Fruit fly (Drosophila melanogaster) whole organism, embryonic: Measurements from ENCODE around the gene CG43064.

Experiments
- ATbp ChIP-seq: fragments of 200-800 bp; sonication (Bioruptor generic); optimal IDR thresholded peaks from 2 replicates; lab custom pipeline; 2017; ENCODE audit warnings: missing biosample characterization, mild to moderate bottlenecking, missing genetic modification characterization, missing genetic modification reagents
- Adf1 ChIP-seq: fragments of 200-800 bp; sonication (Bioruptor generic); IDR thresholded peaks from 2 replicates; pipeline ENCODE4 v1.3.6; 2022; ENCODE audit warnings: missing biosample characterization, missing genetic modification characterization
- CG1024 ChIP-seq: fragments of 200-800 bp; sonication (Bioruptor generic); IDR thresholded peaks from 2 replicates; pipeline ENCODE4 v1.3.6; 2022; ENCODE audit warnings: missing biosample characterization, missing genetic modification characterization
- CG10565 ChIP-seq: fragments of 200-800 bp; sonication (Bioruptor generic); optimal IDR thresholded peaks from 3 replicates; lab custom pipeline; 2016; ENCODE audit warnings: missing biosample characterization, mild to moderate bottlenecking, missing genetic modification characterization
- CG11398 ChIP-seq: fragments of 200-800 bp; sonication (Bioruptor generic); optimal IDR thresholded peaks from 2 replicates; lab custom pipeline; 2016; ENCODE audit warnings: missing biosample characterization, missing genetic modification characterization
- CG12942 ChIP-seq: fragments of 200-800 bp; sonication (Bioruptor generic); optimal IDR thresholded peaks from 3 replicates; lab custom pipeline; 2016; ENCODE audit warnings: missing biosample characterization, missing genetic modification characterization
- CG13296 ChIP-seq: fragments of 200-800 bp; sonication (Bioruptor generic); optimal IDR thresholded peaks from 3 replicates; lab custom pipeline; 2018; ENCODE audit warnings: missing biosample characterization, mild to moderate bottlenecking, missing genetic modification characterization
- CG14441 ChIP-seq: fragments of 200-800 bp; sonication (Bioruptor generic); IDR thresholded peaks from 2 replicates; pipeline ENCODE4 v1.3.6; 2022; ENCODE audit warnings: missing biosample characterization, missing genetic modification characterization
- CG14667 ChIP-seq: fragments of 200-800 bp; sonication (Bioruptor generic); IDR thresholded peaks from 2 replicates; pipeline ENCODE4 v1.3.6; 2022; ENCODE audit warnings: missing biosample characterization, missing genetic modification characterization
- CG14965 ChIP-seq: fragments of 200-800 bp; sonication (Bioruptor generic); optimal IDR thresholded peaks from 2 replicates; lab custom pipeline; 2016; ENCODE audit warnings: missing biosample characterization, missing genetic modification characterization, borderline replicate concordance
- CG15514 ChIP-seq: fragments of 200-800 bp; sonication (Bioruptor generic); optimal IDR thresholded peaks from 3 replicates; lab custom pipeline; 2017; ENCODE audit warnings: missing biosample characterization, missing genetic modification characterization, mild to moderate bottlenecking, moderate library complexity, missing genetic modification reagents
- CG17186 ChIP-seq: fragments of 200-800 bp; sonication (Bioruptor generic); optimal IDR thresholded peaks from 3 replicates; lab custom pipeline; 2017; ENCODE audit warnings: missing biosample characterization, missing genetic modification reagents, missing genetic modification characterization
- CG18599 ChIP-seq: fragments of 200-800 bp; sonication (Bioruptor generic); optimal IDR thresholded peaks from 3 replicates; lab custom pipeline; 2017; ENCODE audit warnings: missing biosample characterization, missing genetic modification characterization, mild to moderate bottlenecking, moderate library complexity, missing genetic modification reagents
- CG2120 ChIP-seq: fragments of 200-800 bp; sonication (Bioruptor generic); optimal IDR thresholded peaks from 3 replicates; lab custom pipeline; 2016; ENCODE audit warnings: missing biosample characterization, missing genetic modification characterization
- CG3847 ChIP-seq: fragments of 200-800 bp; sonication (Bioruptor generic); IDR thresholded peaks from 2 replicates; pipeline ENCODE4 v1.3.6; 2022; ENCODE audit warnings: missing biosample characterization, missing genetic modification characterization
- CG4404 ChIP-seq: fragments of 200-800 bp; sonication (Bioruptor generic); IDR thresholded peaks from 2 replicates; pipeline ENCODE4 v1.3.6; 2022; ENCODE audit warnings: missing biosample characterization, missing genetic modification characterization
- CG6254 ChIP-seq: fragments of 200-800 bp; sonication (Bioruptor generic); optimal IDR thresholded peaks from 3 replicates; lab custom pipeline; 2017; ENCODE audit warnings: mild to moderate bottlenecking, missing biosample characterization, missing genetic modification reagents, missing genetic modification characterization
- CG7357 ChIP-seq: fragments of 200-800 bp; sonication (Bioruptor generic); IDR thresholded peaks from 3 replicates; pipeline ENCODE4 v1.3.6; 2022; ENCODE audit warnings: missing biosample characterization, missing genetic modification characterization
- CG8359 ChIP-seq: fragments of 200-800 bp; sonication (Bioruptor generic); optimal IDR thresholded peaks from 2 replicates; lab custom pipeline; 2017; ENCODE audit warnings: missing biosample characterization, mild to moderate bottlenecking, missing genetic modification characterization, borderline replicate concordance
- D ChIP-seq, 2 experiments: fragments of 200-800 bp in 1 of 2; fragments of >200 bp in 1 of 2; sonication (Bioruptor generic) in 1 of 2; optimal IDR thresholded peaks; 2 replicates in 1 of 2; 3 replicates in 1 of 2; lab custom pipeline; 2017; ENCODE audit warnings: mild to moderate bottlenecking in 1 of 2, missing biosample characterization in 1 of 2, missing genetic modification characterization in 1 of 2, missing genetic modification reagents in 1 of 2
- Dad ChIP-seq: fragments of 200-800 bp; sonication (Bioruptor generic); optimal IDR thresholded peaks from 3 replicates; lab custom pipeline; 2016; ENCODE audit warnings: missing biosample characterization, missing genetic modification characterization
- Ets97D ChIP-seq: fragments of 200-800 bp; sonication (Bioruptor generic); optimal IDR thresholded peaks from 3 replicates; lab custom pipeline; 2016; ENCODE audit warnings: missing biosample characterization, missing genetic modification characterization
- Hsf ChIP-seq: fragments of 200-800 bp; sonication (Bioruptor generic); optimal IDR thresholded peaks from 3 replicates; lab custom pipeline; 2016; ENCODE audit warnings: missing biosample characterization, missing genetic modification characterization
- MESR4 ChIP-seq: fragments of 200-800 bp; sonication (Bioruptor generic); optimal IDR thresholded peaks from 2 replicates; lab custom pipeline; 2018; ENCODE audit warnings: missing biosample characterization, mild to moderate bottlenecking, missing genetic modification characterization, moderate library complexity
- MTF-1 ChIP-seq: fragments of 200-800 bp; sonication (Bioruptor generic); optimal IDR thresholded peaks from 2 replicates; lab custom pipeline; 2018; ENCODE audit warnings: missing biosample characterization, mild to moderate bottlenecking, missing genetic modification characterization, borderline replicate concordance
- NC2α ChIP-seq: fragments of 200-800 bp; sonication (Bioruptor generic); optimal IDR thresholded peaks from 2 replicates; lab custom pipeline; 2016; ENCODE audit warnings: missing biosample characterization, missing genetic modification characterization
- NK7.1 ChIP-seq: fragments of 200-800 bp; sonication (Bioruptor generic); optimal IDR thresholded peaks from 3 replicates; lab custom pipeline; 2016; ENCODE audit warnings: missing biosample characterization, missing genetic modification characterization
- Nf-YB ChIP-seq: fragments of 200-800 bp; sonication (Bioruptor generic); optimal IDR thresholded peaks from 3 replicates; lab custom pipeline; 2019; ENCODE audit warnings: missing biosample characterization, mild to moderate bottlenecking, missing genetic modification characterization, moderate library complexity
- Nf-YC ChIP-seq: fragments of 200-800 bp; optimal IDR thresholded peaks from 3 replicates; lab custom pipeline; 2019; ENCODE audit warnings: missing biosample characterization, mild to moderate bottlenecking, missing genetic modification characterization, moderate library complexity
- PHDP ChIP-seq: fragments of 200-800 bp; sonication (Bioruptor generic); optimal IDR thresholded peaks from 3 replicates; lab custom pipeline; 2018; ENCODE audit warnings: missing biosample characterization, mild to moderate bottlenecking, missing genetic modification characterization, moderate library complexity
- Sox100B ChIP-seq: fragments of 200-800 bp; sonication (Bioruptor generic); optimal IDR thresholded peaks from 3 replicates; lab custom pipeline; 2018; ENCODE audit warnings: missing biosample characterization, mild to moderate bottlenecking, missing genetic modification characterization
- YL-1 ChIP-seq: fragments of 200-800 bp; sonication (Bioruptor generic); optimal IDR thresholded peaks from 3 replicates; lab custom pipeline; 2017; ENCODE audit warnings: missing biosample characterization, mild to moderate bottlenecking, missing genetic modification characterization
- aop ChIP-seq: fragments of 200-800 bp; sonication (Bioruptor generic); IDR thresholded peaks from 2 replicates; pipeline ENCODE4 v1.3.6; 2022; ENCODE audit warnings: missing biosample characterization, missing genetic modification characterization
- dan ChIP-seq: fragments of 200-800 bp; sonication (Bioruptor generic); IDR thresholded peaks from 2 replicates; pipeline ENCODE4 v1.3.6; 2022; ENCODE audit warnings: missing biosample characterization, missing genetic modification characterization
- dmrt11E ChIP-seq: fragments of 200-800 bp; sonication (Bioruptor generic); optimal IDR thresholded peaks from 3 replicates; lab custom pipeline; 2018; ENCODE audit warnings: missing biosample characterization, mild to moderate bottlenecking, missing genetic modification characterization, moderate library complexity
- emc ChIP-seq: fragments of 200-800 bp; sonication (Bioruptor generic); optimal IDR thresholded peaks from 2 replicates; lab custom pipeline; 2016; ENCODE audit warnings: missing biosample characterization, missing genetic modification characterization
- fd64A ChIP-seq: fragments of 200-800 bp; sonication (Bioruptor generic); optimal IDR thresholded peaks from 3 replicates; lab custom pipeline; 2018; ENCODE audit warnings: missing biosample characterization, mild to moderate bottlenecking, missing genetic modification characterization
- fru ChIP-seq: fragments of >200 bp; optimal IDR thresholded peaks from 2 replicates; lab custom pipeline; 2017
- knrl ChIP-seq: fragments of 200-800 bp; sonication (Bioruptor generic); IDR thresholded peaks from 3 replicates; pipeline ENCODE4 v1.3.6; 2022; ENCODE audit warnings: missing biosample characterization, missing genetic modification characterization; ENCODE audit not compliant: partially characterized antibody
- lilli ChIP-seq: fragments of 200-800 bp; sonication (Bioruptor generic); optimal IDR thresholded peaks from 3 replicates; lab custom pipeline; 2016; ENCODE audit warnings: missing biosample characterization, missing genetic modification characterization
- sens-2 ChIP-seq: fragments of 200-800 bp; sonication (Bioruptor generic); IDR thresholded peaks from 2 replicates; pipeline ENCODE4 v1.3.6; 2022; ENCODE audit warnings: missing biosample characterization, missing genetic modification characterization
- seq ChIP-seq: fragments of 200-800 bp; sonication (Bioruptor generic); IDR thresholded peaks from 2 replicates; pipeline ENCODE4 v1.3.6; 2022; ENCODE audit warnings: missing biosample characterization, missing genetic modification characterization
- sima ChIP-seq: fragments of 200-800 bp; sonication (Bioruptor generic); optimal IDR thresholded peaks from 2 replicates; lab custom pipeline; 2016; ENCODE audit warnings: missing biosample characterization, missing genetic modification characterization
- sug ChIP-seq: fragments of 200-800 bp; optimal IDR thresholded peaks from 2 replicates; lab custom pipeline; 2019; ENCODE audit warnings: missing biosample characterization, mild to moderate bottlenecking, missing genetic modification characterization, moderate library complexity
- trh ChIP-seq: fragments of 200-800 bp; sonication (Bioruptor generic); optimal IDR thresholded peaks from 2 replicates; lab custom pipeline; 2016; ENCODE audit warnings: missing biosample characterization, missing genetic modification characterization
- vvl ChIP-seq: fragments of 200-800 bp; sonication (Bioruptor generic); IDR thresholded peaks from 2 replicates; pipeline ENCODE4 v1.3.6; 2022; ENCODE audit warnings: missing biosample characterization, missing genetic modification characterization
- wdn ChIP-seq: fragments of 200-800 bp; sonication (Bioruptor generic); IDR thresholded peaks from 2 replicates; pipeline ENCODE4 v1.3.6; 2022; ENCODE audit warnings: missing biosample characterization, missing genetic modification characterization
- wek ChIP-seq: fragments of 200-800 bp; sonication (Bioruptor generic); optimal IDR thresholded peaks from 3 replicates; lab custom pipeline; 2018; ENCODE audit warnings: missing biosample characterization, mild to moderate bottlenecking, missing genetic modification characterization, moderate library complexity

CG43064 gene

DNA sequence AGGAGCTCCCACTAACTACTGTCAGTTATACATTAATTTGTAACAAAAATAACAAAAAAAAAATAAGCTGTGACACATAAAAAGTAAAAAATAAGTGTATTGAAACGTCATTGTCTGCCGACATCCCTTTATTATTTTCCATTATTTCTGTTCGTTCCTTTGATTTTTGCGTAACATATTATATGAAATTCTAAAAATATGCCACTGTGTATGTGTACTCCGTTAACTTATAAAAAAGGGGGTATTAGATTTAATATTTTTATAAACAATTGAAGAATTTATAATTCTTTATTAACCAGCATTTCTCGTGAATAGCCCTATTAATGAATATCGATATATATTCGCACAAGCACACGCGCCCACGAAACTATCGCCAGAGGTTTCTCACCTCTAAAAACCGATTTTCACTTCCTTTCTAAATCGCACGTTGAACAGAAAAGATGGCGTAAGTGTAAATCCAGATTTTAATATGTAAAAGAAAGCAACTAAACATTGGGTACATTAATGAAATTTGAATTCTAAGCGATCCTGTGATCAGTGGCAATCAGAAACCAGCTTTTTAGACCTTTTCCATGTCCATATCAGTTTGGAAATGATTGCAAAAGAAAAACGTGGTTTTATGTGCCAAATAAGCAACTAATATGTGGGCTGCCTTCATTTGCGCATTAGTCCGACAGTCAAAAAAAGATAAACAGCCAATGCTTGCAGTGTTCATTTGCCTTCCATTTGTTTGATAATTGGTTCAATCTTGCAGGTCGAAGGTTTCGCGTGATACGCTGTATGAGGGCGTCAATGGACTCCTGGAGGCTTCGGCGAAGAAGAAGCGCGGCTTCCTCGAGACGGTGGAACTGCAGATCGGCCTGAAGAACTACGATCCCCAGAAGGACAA lies 13.8 kb downstream of the CG43064 start, which contains the start of gene RpL10Ab (continued):
- TF ChIP-seq Dad (peak; percentile 50), PHDP (tag; lab: Kevin White, UChicago) (peak; percentile 46), knrl (GFP tag; lab: Robert Waterston, UW) (peak; percentile 82), MESR4 (peak; percentile 99), sug (tag; lab: Kevin White, UChicago) (peak; percentile 33), aop (no peak), vvl (GFP tag; lab: Robert Waterston, UW) (peak; percentile 76), CG10565 (no peak), CG2120 (GFP tag; lab: Kevin White, UChicago) (peak; percentile 20), CG14441 (GFP tag; lab: Robert Waterston, UW) (peak; percentile 59), CG4404 (GFP tag; lab: Robert Waterston, UW) (peak; percentile 80), dan (0 out of 2 replicates have a peak, but pooled peaks have one; percentile 22), Adf1 (GFP tag; lab: Robert Waterston, UW) (no peak; the same call in 1 of the 2 replicates), dmrt11E (peak; percentile 25), MTF-1 (GFP tag; lab: Kevin White, UChicago) (peak; percentile 95), wek (GFP tag; lab: Kevin White, UChicago) (peak; percentile 93), CG12942 (GFP tag; lab: Kevin White, UChicago) (no peak), CG1024 (GFP tag; lab: Robert Waterston, UW) (peak; percentile 60; the same call in 1 of the 2 replicates), CG11398 (GFP tag; lab: Kevin White, UChicago) (peak; percentile 2), NK7.1 (GFP tag; lab: Kevin White, UChicago) (no peak), fru (lab: Kevin White, UChicago) (no peak), D (optimal IDR thresholded peaks at IDR 0.05; lab: Kevin White, UChicago) (no peak), D (GFP tag; optimal IDR thresholded peaks at IDR 0.05; lab: Kevin White, UChicago) (peak; percentile 83), CG6254 (GFP tag; lab: Kevin White, UChicago) (no peak), CG8359 (GFP tag; lab: Kevin White, UChicago) (no peak), CG15514 (GFP tag; lab: Kevin White, UChicago) (peak; percentile 57), NC2α (GFP tag; lab: Kevin White, UChicago) (no peak), CG14965 (GFP tag; lab: Kevin White, UChicago) (no peak), CG14667 (GFP tag; lab: Robert Waterston, UW) (peak; percentile 59; the same call in 1 of the 2 replicates), sima (GFP tag; lab: Kevin White, UChicago) (no peak), Ets97D (GFP tag; lab: Kevin White, UChicago) (peak; percentile 97), lilli (GFP tag; lab: Kevin White, UChicago) (no peak), YL-1 (GFP tag; lab: Kevin White, UChicago) (peak; percentile 92), ATbp (no peak), CG18599 (GFP tag; lab: Kevin White, UChicago) (peak; percentile 68), fd64A (GFP tag; lab: Kevin White, UChicago) (peak; percentile 38), emc (GFP tag; lab: Kevin White, UChicago) (peak; percentile 6), Nf-YC (tag; lab: Kevin White, UChicago) (peak; percentile 38), seq (GFP tag; lab: Robert Waterston, UW) (no peak), wdn (GFP tag; lab: Robert Waterston, UW) (peak; percentile 69), trh (GFP tag; lab: Kevin White, UChicago) (no peak), CG17186 (GFP tag; lab: Kevin White, UChicago) (peak; percentile 45), Sox100B (GFP tag; lab: Kevin White, UChicago) (peak; percentile 59), CG7357 (GFP tag; lab: Robert Waterston, UW) (peak; percentile 66; the same call in 1 of the 3 replicates), CG13296 (GFP tag; lab: Kevin White, UChicago) (peak; percentile 58), CG3847 (GFP tag; lab: Robert Waterston, UW) (peak; percentile 45), Hsf (GFP tag; lab: Kevin White, UChicago) (peak; percentile 46), sens-2 (GFP tag; lab: Robert Waterston, UW) (peak; percentile 51; the same call in 1 of the 2 replicates), Nf-YB (GFP tag; lab: Kevin White, UChicago) (peak; percentile 0)
